2 fruit fly cellular contexts compared by ENCODE assay signal in the genomic region with DNA sequence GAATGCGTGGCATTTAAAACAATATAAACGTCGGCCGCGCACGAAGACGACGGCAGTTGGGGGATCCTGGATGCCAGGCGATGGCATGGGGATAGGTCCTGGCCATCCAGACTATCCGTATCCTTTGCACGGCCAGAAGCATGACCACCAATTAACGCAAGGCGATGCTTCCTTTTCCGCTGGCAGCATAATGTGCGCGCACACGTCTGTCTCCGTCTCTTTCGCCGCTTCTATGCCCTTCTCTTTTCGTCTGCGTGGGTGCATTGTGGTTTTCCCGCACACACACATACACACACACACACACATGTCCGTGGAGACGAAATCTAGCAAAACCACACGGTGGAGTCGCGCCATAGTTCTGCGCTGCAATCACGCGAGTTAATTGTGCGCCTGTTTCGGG.
TF ChIP-seq lines count a peak whose summit lies in the region.

No protein-coding gene starts in this region.

- TF ChIP-seq CTCF in whole organism, embryonic (GFP tag; optimal IDR thresholded peaks at IDR 0.05; lab: Kevin White, UChicago) = no peak

TF ChIP-seq in whole organism, embryonic, 481 proteins besides CTCF, POLR2A, EP300 and RAD21:
- TF ChIP-seq sr (GFP tag; IDR thresholded peaks at IDR 0.05; lab: Robert Waterston, UW) (peak; percentile 62; the same call in 2 of the 3 replicates), trem (tag; optimal IDR thresholded peaks at IDR 0.05; lab: Kevin White, UChicago) (peak; percentile 7), ro (GFP tag; IDR thresholded peaks at IDR 0.05; lab: Robert Waterston, UW) (no peak), Neu2 (GFP tag; optimal IDR thresholded peaks at IDR 0.05; lab: Kevin White, UChicago; ENCODE audit: borderline replicate concordance) (peak; percentile 75)

TF ChIP-seq in whole organism, pupa, 21 proteins besides CTCF, POLR2A, EP300 and RAD21:
- peak; percentile 67; the same call in 2 of the 3 replicates for TF ChIP-seq CG4496 (GFP tag; IDR thresholded peaks at IDR 0.05; lab: Robert Waterston, UW)
- TF ChIP-seq CG9948 (tag; optimal IDR thresholded peaks at IDR 0.05; lab: Kevin White, UChicago) = no peak
